Fruit fly (Drosophila melanogaster) Kc167 (cell line): ENCODE measurements around the gene strat.

Experiments
- Myc ChIP-seq: fragments of >200 bp; optimal IDR thresholded peaks from 2 replicates; lab custom pipeline; 2017; ENCODE audit warnings: missing external identifiers
- insv ChIP-seq: fragments of >200 bp; optimal IDR thresholded peaks from 3 replicates; lab custom pipeline; 2018; ENCODE audit warnings: missing external identifiers
- ttk ChIP-seq: sonication (Bioruptor generic); optimal IDR thresholded peaks from 2 replicates; lab custom pipeline; 2017; ENCODE audit warnings: missing external identifiers

- TF ChIP-seq Myc (lab: Kevin White, UChicago): no peak
- TF ChIP-seq ttk: no peak
- TF ChIP-seq insv (lab: Kevin White, UChicago): no peak
Observed at dm6 chr2L:8300220-8301167, 19.6 kb upstream of the strat start, which contains the start of gene Btk.
